Worm (Caenorhabditis elegans) whole organism, L4/young adult: ENCODE data around the gene clec-180.

ENCODE experiments used
- dao-5 ChIP-seq: sonication (generic microtip); optimal IDR thresholded peaks from 2 replicates; lab custom pipeline; 2016; ENCODE audit warnings: missing genotype, missing genetic modification characterization, moderate library complexity, missing compliant biosample characterization
- him-1 ChIP-seq: sonication (generic microtip); optimal IDR thresholded peaks from 2 replicates; lab custom pipeline; 2016; ENCODE audit warnings: missing genotype, missing genetic modification reagents, missing genetic modification characterization, missing compliant biosample characterization

DNA sequence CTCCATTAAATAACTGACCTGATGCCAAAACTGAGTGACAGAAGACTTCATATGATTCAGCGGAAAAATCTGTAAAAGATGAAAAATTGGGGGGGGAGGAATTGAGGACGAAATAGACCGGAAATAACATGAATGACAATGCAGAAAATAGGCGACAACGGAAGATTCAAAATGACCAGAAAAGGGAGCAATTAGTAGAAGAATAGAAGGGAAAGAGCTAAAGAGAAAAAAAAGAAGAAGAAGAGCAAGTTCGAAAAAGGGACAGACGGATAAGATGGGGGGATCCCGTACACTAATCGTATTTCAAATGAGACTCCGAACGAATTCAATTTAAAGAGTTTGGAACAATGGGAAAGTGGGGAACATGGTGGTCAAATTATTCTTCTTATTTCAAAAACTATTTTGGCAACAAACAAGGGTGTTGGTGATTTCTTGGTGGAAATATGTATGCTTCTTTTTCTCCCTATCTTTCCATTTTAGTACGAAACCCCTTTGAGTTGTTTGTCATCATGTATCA, 26.1 kb upstream of the clec-180 start, which contains the start of gene R05G6.10:
- TF ChIP-seq him-1 (tag; lab: Kevin White, UChicago) (no peak), dao-5 (tag; lab: Kevin White, UChicago) (no peak)
